Fruit fly (Drosophila melanogaster) S2 (cell line): ENCODE data around the gene Atg12.

ENCODE experiments used
- CG8478 ChIP-seq: fragments of >200 bp; optimal IDR thresholded peaks from 2 replicates; lab custom pipeline; 2018
- CTCF ChIP-seq, 2 experiments: fragments of >200 bp; optimal IDR thresholded peaks; 2 replicates each; lab custom pipeline; 2018

- TF ChIP-seq CG8478 (lab: Kevin White, UChicago) (no peak), CTCF (optimal IDR thresholded peaks at IDR 0.05; lab: Kevin White, UChicago) (no peak)
Measured at dm6 chr3L:12109045-12109632, 27.6 kb upstream of the Atg12 start.
